Fruit fly (Drosophila melanogaster): ENCODE measurements around the gene frm.

- TF ChIP-seq CG33017 (tag; optimal IDR thresholded peaks at IDR 0.05) = no peak
- no peak for TF ChIP-seq pad (GFP tag; optimal IDR thresholded peaks at IDR 0.05)
- no peak for TF ChIP-seq CG12768 (GFP tag; optimal IDR thresholded peaks at IDR 0.05)
- peak; percentile 47 for TF ChIP-seq kay (GFP tag; ENCODE audit: borderline replicate concordance)
- no peak for TF ChIP-seq Crg-1 (GFP tag; optimal IDR thresholded peaks at IDR 0.05)
These were observed 44.1 kb upstream of the frm start, which contains the start of the genes Alp10 and Alp9 for dm6 chr3L:5594853-5595593.
